Fruit fly (Drosophila melanogaster): ENCODE data around the gene Sytbeta.

The Sytbeta gene

DNA sequence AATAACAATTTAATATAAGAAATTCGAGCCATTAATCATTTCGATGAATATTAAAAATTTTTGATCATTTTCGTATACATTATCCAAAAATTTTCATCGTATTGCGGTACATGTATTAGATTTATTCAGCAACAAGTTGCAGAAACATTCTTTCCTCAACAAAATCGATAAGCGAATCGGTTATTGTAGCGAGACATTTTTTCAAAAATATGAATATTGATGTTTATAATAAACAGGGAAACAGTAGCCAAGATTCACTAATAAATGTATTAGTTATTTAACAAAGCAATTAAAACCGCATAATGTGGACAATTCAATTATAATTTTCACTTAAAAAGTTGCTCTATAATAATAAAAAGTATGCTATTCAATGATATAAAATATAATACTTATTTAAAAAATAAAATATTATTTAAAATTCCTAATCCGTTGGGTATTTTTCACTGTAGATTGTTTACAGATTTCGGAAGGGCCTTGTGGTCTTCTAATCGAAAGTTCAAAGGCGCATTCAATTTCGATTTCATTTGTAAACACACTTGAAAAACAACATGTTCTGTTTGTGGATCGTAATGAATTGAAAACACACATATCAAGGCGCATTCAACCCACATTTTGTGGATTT lies 24.4 kb upstream of the Sytbeta start:
- TF ChIP-seq cyc (GFP tag; optimal IDR thresholded peaks at IDR 0.05) (no peak), Eip93F (GFP tag; optimal IDR thresholded peaks at IDR 0.05) (no peak), Hr4 (GFP tag; optimal IDR thresholded peaks at IDR 0.05) (no peak), Eip75B (GFP tag; optimal IDR thresholded peaks at IDR 0.05) (no peak), CG11762 (GFP tag; optimal IDR thresholded peaks at IDR 0.05; ENCODE audit: insufficient read depth) (no peak), salr (GFP tag; optimal IDR thresholded peaks at IDR 0.05) (no peak), Smox (GFP tag; optimal IDR thresholded peaks at IDR 0.05) (no peak), CG32006 (GFP tag; optimal IDR thresholded peaks at IDR 0.05) (no peak), CG6163 (GFP tag; IDR thresholded peaks at IDR 0.05) (no peak), vri (GFP tag; optimal IDR thresholded peaks at IDR 0.05) (no peak), spab (GFP tag; optimal IDR thresholded peaks at IDR 0.05) (no peak), net (GFP tag; optimal IDR thresholded peaks at IDR 0.05) (no peak), CG4318 (GFP tag; optimal IDR thresholded peaks at IDR 0.05) (no peak), Lpt (GFP tag; optimal IDR thresholded peaks at IDR 0.05) (no peak), CG6792 (GFP tag; optimal IDR thresholded peaks at IDR 0.05) (no peak)

DNA sequence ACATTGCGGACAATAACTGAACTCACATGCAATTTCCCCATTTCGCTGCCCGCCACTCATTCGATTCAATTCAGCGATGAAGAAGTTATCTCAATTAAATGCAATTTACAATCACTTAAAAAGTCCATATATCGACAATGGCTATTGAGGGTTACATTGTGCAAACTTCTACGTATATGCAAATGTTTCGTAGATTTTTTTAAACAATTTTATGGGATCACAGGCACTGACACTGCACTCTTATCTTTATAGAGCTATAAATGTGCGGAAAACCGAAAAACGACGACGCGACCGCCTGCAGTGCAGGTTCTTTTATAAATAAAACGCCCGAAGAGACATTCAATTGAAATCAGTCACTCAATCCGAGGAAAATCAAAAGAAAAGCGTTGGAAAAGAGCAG lies 23.5 kb upstream of the Sytbeta start:
- TF ChIP-seq CG15336 (GFP tag; IDR thresholded peaks at IDR 0.05) (peak; percentile 17; the same call in 1 of the 2 replicates), CG6276 (GFP tag; optimal IDR thresholded peaks at IDR 0.05) (peak; percentile 5), CG6808 (GFP tag; optimal IDR thresholded peaks at IDR 0.05) (no peak), svp (GFP tag) (peak; percentile 95), fd85E (GFP tag; optimal IDR thresholded peaks at IDR 0.05) (no peak), dsx (GFP tag; optimal IDR thresholded peaks at IDR 0.05; ENCODE audit: poor library complexity, severe bottlenecking) (no peak), acj6 (GFP tag; optimal IDR thresholded peaks at IDR 0.05) (no peak), CG8632 (GFP tag; optimal IDR thresholded peaks at IDR 0.05) (no peak), Hr39 (GFP tag; optimal IDR thresholded peaks at IDR 0.05) (no peak)

DNA sequence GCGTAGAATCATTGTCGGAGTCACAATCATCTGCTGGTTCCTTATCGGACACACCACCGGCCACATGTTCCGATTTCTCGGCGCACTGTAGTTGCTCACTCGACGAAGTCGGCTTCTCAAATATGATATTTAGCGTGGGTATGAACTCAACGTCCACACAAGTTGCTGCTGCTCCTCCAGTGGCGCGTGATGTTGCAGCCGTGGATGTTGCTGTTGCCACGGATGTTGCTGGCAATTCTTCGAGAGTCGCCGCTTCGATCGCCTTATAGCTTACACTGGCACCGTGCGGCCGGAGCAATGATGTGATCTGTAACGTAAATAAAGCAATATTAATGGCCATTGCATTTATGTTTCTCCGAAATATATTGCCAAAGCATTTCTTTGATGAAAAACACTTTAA lies 19.5 kb upstream of the Sytbeta start:
- no peak for TF ChIP-seq CG4318 (GFP tag; optimal IDR thresholded peaks at IDR 0.05)
- TF ChIP-seq Ets21C (GFP tag; optimal IDR thresholded peaks at IDR 0.05) = no peak
- TF ChIP-seq fkh (GFP tag; optimal IDR thresholded peaks at IDR 0.05) = no peak

DNA sequence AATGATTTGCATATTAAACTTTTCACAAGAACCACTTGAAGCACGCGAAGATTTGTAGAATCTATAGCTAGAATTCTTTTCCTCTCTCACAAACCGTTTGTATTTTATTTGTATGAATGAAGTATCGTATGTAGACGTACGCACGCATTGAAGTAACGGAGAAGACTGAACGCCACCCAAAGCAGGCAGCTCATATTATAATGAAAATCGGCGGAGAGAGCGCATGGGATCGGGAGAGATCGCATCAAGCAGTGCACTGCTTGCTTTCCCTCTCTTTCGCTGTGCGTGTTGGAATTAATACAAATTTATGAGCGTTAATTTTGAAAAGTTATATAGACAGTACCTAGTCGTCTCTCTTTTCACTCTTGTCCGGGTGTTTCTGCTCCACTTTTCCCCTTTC lies 14.5 kb upstream of the Sytbeta start:
- TF ChIP-seq Gug (GFP tag; IDR thresholded peaks at IDR 0.05) = no peak
- peak; percentile 12 for TF ChIP-seq CG3919 (GFP tag; optimal IDR thresholded peaks at IDR 0.05)
- TF ChIP-seq CG6163 (GFP tag; IDR thresholded peaks at IDR 0.05) = 0 out of 3 replicates have a peak, but pooled peaks have one; percentile 20

DNA sequence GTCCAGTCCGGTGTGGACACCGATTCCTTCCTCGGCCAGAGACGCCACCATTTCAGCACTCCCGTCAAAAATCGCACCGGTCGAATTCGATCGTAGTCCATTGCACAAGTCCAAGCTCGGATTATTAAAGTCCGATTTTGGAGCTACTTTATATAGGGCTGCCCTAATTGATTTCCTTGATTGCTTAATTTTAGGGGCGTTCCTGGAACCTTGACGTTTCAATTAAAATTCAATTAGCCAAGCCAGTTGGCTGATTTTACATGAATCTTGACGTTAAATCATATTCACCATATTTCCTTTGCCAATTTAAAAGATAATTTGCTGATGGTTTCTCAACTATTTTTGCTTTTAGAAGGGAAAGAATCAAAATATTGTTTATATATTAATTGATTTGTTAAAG lies 13.6 kb upstream of the Sytbeta start, which contains the start of gene Or71a:
Gene Or71a (minus strand): TSS at position 101 of the 400 bp plus-strand sequence.
- TF ChIP-seq Sox102F (GFP tag; optimal IDR thresholded peaks at IDR 0.05) (no peak), fkh (GFP tag; optimal IDR thresholded peaks at IDR 0.05) (no peak), CG6163 (GFP tag; IDR thresholded peaks at IDR 0.05) (no peak)

DNA sequence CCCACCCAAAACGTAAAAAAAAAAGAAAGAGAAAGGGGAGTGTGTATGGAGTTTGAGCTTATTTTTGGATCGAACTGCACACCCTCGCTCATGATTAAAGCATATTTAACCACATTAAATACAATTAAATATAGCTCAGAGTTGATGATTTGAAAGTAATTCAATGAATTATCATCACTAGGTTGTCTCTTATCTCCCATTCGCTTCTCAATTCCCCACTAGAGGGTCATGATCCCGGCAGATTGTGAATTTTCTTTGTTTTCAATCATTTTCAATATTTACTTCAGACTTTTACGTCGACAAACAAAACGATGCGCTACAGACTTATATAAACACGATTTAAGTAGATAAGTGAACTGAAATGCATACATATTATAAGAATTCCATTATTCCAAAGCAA lies 11.6 kb upstream of the Sytbeta start:
- TF ChIP-seq CG10669 (GFP tag; optimal IDR thresholded peaks at IDR 0.05) (no peak), salr (GFP tag; optimal IDR thresholded peaks at IDR 0.05) (no peak), CG8319 (GFP tag; optimal IDR thresholded peaks at IDR 0.05) (no peak), net (GFP tag; optimal IDR thresholded peaks at IDR 0.05) (no peak), svp (GFP tag) (peak; percentile 96), Ets96B (tag; optimal IDR thresholded peaks at IDR 0.05) (no peak), Hr38 (GFP tag; optimal IDR thresholded peaks at IDR 0.05) (no peak), OdsH (GFP tag; optimal IDR thresholded peaks at IDR 0.05) (no peak), Hr4 (GFP tag; optimal IDR thresholded peaks at IDR 0.05) (no peak), Hr39 (GFP tag; optimal IDR thresholded peaks at IDR 0.05) (no peak), CG11294 (GFP tag; IDR thresholded peaks at IDR 0.05) (no peak), CG6163 (GFP tag; IDR thresholded peaks at IDR 0.05) (no peak), CG6276 (GFP tag; optimal IDR thresholded peaks at IDR 0.05) (peak; percentile 51), Smox (GFP tag; optimal IDR thresholded peaks at IDR 0.05) (no peak), Eip78C (GFP tag) (peak; percentile 37), Sox14 (GFP tag; optimal IDR thresholded peaks at IDR 0.05) (peak; percentile 29), CG6808 (GFP tag; optimal IDR thresholded peaks at IDR 0.05) (no peak)
